Worm (Caenorhabditis elegans) whole organism, mixed stage, embryonic: ENCODE measurements around the gene srg-57.

Experiments used
- M03D4.4 ChIP-seq: sonication (generic microtip); optimal IDR thresholded peaks from 2 replicates; lab custom pipeline; 2017; ENCODE audit warnings: mild to moderate bottlenecking, missing genetic modification characterization, missing compliant biosample characterization
- bed-3 ChIP-seq: fragments of 200-800 bp; sonication (Bioruptor generic); optimal IDR thresholded peaks from 3 replicates; lab custom pipeline; 2018; ENCODE audit warnings: mild to moderate bottlenecking, missing genetic modification characterization, moderate library complexity, missing compliant biosample characterization
- blmp-1 ChIP-seq: fragments of 150-350 bp; optimal IDR thresholded peaks from 2 replicates; lab custom pipeline; 2014; ENCODE audit warnings: missing biosample characterization, missing genetic modification characterization
- ceh-43 ChIP-seq: fragments of 200-800 bp; sonication (Bioruptor generic); optimal IDR thresholded peaks from 2 replicates; lab custom pipeline; 2018; ENCODE audit warnings: mild to moderate bottlenecking, missing genetic modification characterization, moderate library complexity, missing compliant biosample characterization
- ceh-83 ChIP-seq: fragments of 200-800 bp; sonication (Bioruptor generic); optimal IDR thresholded peaks from 2 replicates; lab custom pipeline; 2018; ENCODE audit warnings: mild to moderate bottlenecking, missing genetic modification characterization, missing compliant biosample characterization
- ces-1 ChIP-seq: fragments of 150-350 bp; optimal IDR thresholded peaks from 2 replicates; lab custom pipeline; 2014; ENCODE audit warnings: missing biosample characterization, missing genetic modification reagents, missing genetic modification characterization
- drap-1 ChIP-seq: fragments of 200-800 bp; sonication (Bioruptor generic); optimal IDR thresholded peaks from 3 replicates; lab custom pipeline; 2018; ENCODE audit warnings: mild to moderate bottlenecking, missing genetic modification characterization, missing compliant biosample characterization
- elt-1 ChIP-seq: sonication (generic microtip); optimal IDR thresholded peaks from 2 replicates; lab custom pipeline; 2017; ENCODE audit warnings: missing genetic modification characterization, mild to moderate bottlenecking, missing compliant biosample characterization, antibody characterized with exemption, moderate library complexity, borderline replicate concordance; ENCODE audit not compliant: insufficient read depth
- elt-3 ChIP-seq: fragments of 150-350 bp; optimal IDR thresholded peaks from 2 replicates; lab custom pipeline; 2014; ENCODE audit warnings: missing biosample characterization, missing genetic modification characterization
- flh-1 ChIP-seq: fragments of 200-800 bp; sonication (Bioruptor generic); optimal IDR thresholded peaks from 2 replicates; lab custom pipeline; 2018; ENCODE audit warnings: mild to moderate bottlenecking, missing genetic modification characterization, moderate library complexity, missing compliant biosample characterization
- ham-2 ChIP-seq: fragments of 200-800 bp; sonication (Bioruptor generic); optimal IDR thresholded peaks from 2 replicates; lab custom pipeline; 2018; ENCODE audit warnings: mild to moderate bottlenecking, missing genetic modification characterization, missing compliant biosample characterization
- hlh-1 ChIP-seq: fragments of 150-350 bp; optimal IDR thresholded peaks from 2 replicates; lab custom pipeline; 2014; ENCODE audit warnings: missing biosample characterization, missing genetic modification reagents, missing genetic modification characterization
- lin-13 ChIP-seq: fragments of 150-350 bp; optimal IDR thresholded peaks from 2 replicates; lab custom pipeline; 2014; ENCODE audit warnings: missing biosample characterization, missing genetic modification characterization
- lin-32 ChIP-seq: fragments of 200-800 bp; sonication (Bioruptor generic); optimal IDR thresholded peaks from 2 replicates; lab custom pipeline; 2018; ENCODE audit warnings: mild to moderate bottlenecking, missing genetic modification characterization, missing compliant biosample characterization
- lsy-2 ChIP-seq: fragments of 150-350 bp; optimal IDR thresholded peaks from 2 replicates; lab custom pipeline; 2014; ENCODE audit warnings: missing biosample characterization, missing genetic modification characterization
- mab-5 ChIP-seq: fragments of 150-350 bp; optimal IDR thresholded peaks from 2 replicates; lab custom pipeline; 2014; ENCODE audit warnings: missing biosample characterization, missing genetic modification characterization
- mep-1 ChIP-seq: fragments of 150-350 bp; optimal IDR thresholded peaks from 2 replicates; lab custom pipeline; 2017; ENCODE audit warnings: missing biosample characterization, missing genetic modification reagents, missing genetic modification characterization, inconsistent platforms
- mls-2 ChIP-seq: sonication (generic microtip); optimal IDR thresholded peaks from 2 replicates; lab custom pipeline; 2016; ENCODE audit warnings: mild to moderate bottlenecking, missing genetic modification characterization, moderate library complexity, missing compliant biosample characterization
- nhr-12 ChIP-seq: fragments of 150-350 bp; optimal IDR thresholded peaks from 2 replicates; lab custom pipeline; 2014; ENCODE audit warnings: missing biosample characterization, missing genetic modification characterization
- nhr-2 ChIP-seq: fragments of 150-350 bp; optimal IDR thresholded peaks from 2 replicates; lab custom pipeline; 2014; ENCODE audit warnings: missing biosample characterization, missing genetic modification characterization
- nhr-237 ChIP-seq: fragments of 150-350 bp; optimal IDR thresholded peaks from 2 replicates; lab custom pipeline; 2014; ENCODE audit warnings: missing biosample characterization, missing genetic modification characterization
- nhr-28 ChIP-seq: fragments of 150-350 bp; optimal IDR thresholded peaks from 2 replicates; lab custom pipeline; 2014; ENCODE audit warnings: missing biosample characterization, missing genetic modification characterization
- nhr-76 ChIP-seq: sonication (generic microtip); optimal IDR thresholded peaks from 2 replicates; lab custom pipeline; 2017; ENCODE audit warnings: missing biosample characterization, missing genetic modification characterization
- pha-4 ChIP-seq: fragments of 150-350 bp; optimal IDR thresholded peaks from 2 replicates; lab custom pipeline; 2018; ENCODE audit warnings: missing biosample characterization, missing genetic modification reagents, missing genetic modification characterization
- sem-2 ChIP-seq: fragments of 200-800 bp; sonication (Bioruptor generic); optimal IDR thresholded peaks from 2 replicates; lab custom pipeline; 2018; ENCODE audit warnings: mild to moderate bottlenecking, missing genetic modification characterization, missing compliant biosample characterization
- snpc-4 ChIP-seq: fragments of 150-350 bp; optimal IDR thresholded peaks from 2 replicates; lab custom pipeline; 2014; ENCODE audit warnings: missing biosample characterization, missing genetic modification characterization
- sptf-1 ChIP-seq: sonication (generic microtip); optimal IDR thresholded peaks from 2 replicates; lab custom pipeline; 2017; ENCODE audit warnings: mild to moderate bottlenecking, missing genetic modification characterization, moderate library complexity, missing compliant biosample characterization
- tbx-8 ChIP-seq: fragments of 200-800 bp; sonication (Bioruptor generic); optimal IDR thresholded peaks from 2 replicates; lab custom pipeline; 2018; ENCODE audit warnings: mild to moderate bottlenecking, missing genetic modification characterization, moderate library complexity, missing compliant biosample characterization
- unc-120 ChIP-seq: sonication (generic microtip); optimal IDR thresholded peaks from 2 replicates; lab custom pipeline; 2017; ENCODE audit warnings: missing genetic modification characterization, missing compliant biosample characterization; ENCODE audit not compliant: poor library complexity, severe bottlenecking
- unc-39 ChIP-seq: fragments of 150-350 bp; optimal IDR thresholded peaks from 2 replicates; lab custom pipeline; 2014; ENCODE audit warnings: missing biosample characterization, missing genetic modification characterization
- unc-62 ChIP-seq: fragments of 150-350 bp; optimal IDR thresholded peaks from 2 replicates; lab custom pipeline; 2014; ENCODE audit warnings: missing biosample characterization, missing genetic modification reagents, missing genetic modification characterization
- ztf-11 ChIP-seq: fragments of 150-350 bp; optimal IDR thresholded peaks from 2 replicates; lab custom pipeline; 2014; ENCODE audit warnings: missing biosample characterization, missing genetic modification characterization

Gene srg-57

DNA sequence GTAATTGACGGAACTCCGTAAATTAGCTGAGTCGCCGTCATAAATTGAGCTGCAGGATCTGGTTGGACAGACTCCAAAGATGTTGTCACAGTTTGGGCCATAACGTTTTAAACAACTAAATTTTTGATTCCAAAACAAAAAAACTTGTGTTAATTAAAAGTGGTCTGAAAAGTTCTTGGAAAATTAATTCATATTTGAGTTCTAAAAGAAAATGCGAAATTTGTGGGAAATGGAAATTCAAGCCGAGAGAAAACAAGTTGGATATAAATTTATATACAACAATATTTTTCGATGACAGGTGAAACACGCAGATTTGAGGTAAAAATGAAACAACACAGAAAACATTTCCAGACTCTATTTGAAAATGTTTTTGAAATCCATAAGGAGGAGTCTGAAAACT, 9.0 kb downstream of the srg-57 start, which contains the start of gene srg-59:
TSS of gene srg-59 (minus strand) at position 101 of the 400 bp plus-strand sequence.
- TF ChIP-seq unc-39 (tag; lab: Kevin White, UChicago): no peak
- no peak for TF ChIP-seq blmp-1
- TF ChIP-seq nhr-2 (tag; lab: Kevin White, UChicago): no peak
- TF ChIP-seq nhr-237 (tag; lab: Kevin White, UChicago): no peak
- TF ChIP-seq sptf-1 (tag; lab: Kevin White, UChicago): no peak
- no peak for TF ChIP-seq ces-1 (GFP tag; lab: Kevin White, UChicago)
- TF ChIP-seq hlh-1 (tag; lab: Kevin White, UChicago): no peak
- TF ChIP-seq flh-1 (GFP tag; lab: Kevin White, UChicago): no peak
- TF ChIP-seq ham-2 (GFP tag; lab: Kevin White, UChicago): no peak
- no peak for TF ChIP-seq unc-62
- no peak for TF ChIP-seq lin-13 (tag; lab: Kevin White, UChicago)
- TF ChIP-seq ceh-83 (GFP tag; lab: Kevin White, UChicago): no peak

- TF ChIP-seq mep-1 (no peak), ces-1 (GFP tag; lab: Kevin White, UChicago) (no peak), flh-1 (GFP tag; lab: Kevin White, UChicago) (no peak), hlh-1 (tag; lab: Kevin White, UChicago) (no peak), nhr-76 (tag; lab: Kevin White, UChicago) (no peak), drap-1 (GFP tag; lab: Kevin White, UChicago) (no peak), sptf-1 (tag; lab: Kevin White, UChicago) (no peak), ceh-43 (GFP tag; lab: Kevin White, UChicago) (no peak), ham-2 (GFP tag; lab: Kevin White, UChicago) (no peak), unc-39 (tag; lab: Kevin White, UChicago) (no peak), lin-13 (tag; lab: Kevin White, UChicago) (no peak), pha-4 (tag; lab: Kevin White, UChicago) (no peak), unc-120 (no peak), elt-3 (tag; lab: Kevin White, UChicago) (no peak), mls-2 (tag; lab: Kevin White, UChicago) (no peak)
These were observed 11.7 kb downstream of the srg-57 start, which contains the start of gene srg-60 for ce11 chrV:2722555-2722954. srg-60 (minus strand) TSS chrV:2722655.

- TF ChIP-seq snpc-4 (tag; lab: Kevin White, UChicago) (no peak), bed-3 (GFP tag; lab: Kevin White, UChicago) (no peak)
These were observed 13.5 kb downstream of the srg-57 start, which contains the start of gene srt-27 for ce11 chrV:2720763-2721162. srt-27 (minus strand) TSS chrV:2720863.

DNA sequence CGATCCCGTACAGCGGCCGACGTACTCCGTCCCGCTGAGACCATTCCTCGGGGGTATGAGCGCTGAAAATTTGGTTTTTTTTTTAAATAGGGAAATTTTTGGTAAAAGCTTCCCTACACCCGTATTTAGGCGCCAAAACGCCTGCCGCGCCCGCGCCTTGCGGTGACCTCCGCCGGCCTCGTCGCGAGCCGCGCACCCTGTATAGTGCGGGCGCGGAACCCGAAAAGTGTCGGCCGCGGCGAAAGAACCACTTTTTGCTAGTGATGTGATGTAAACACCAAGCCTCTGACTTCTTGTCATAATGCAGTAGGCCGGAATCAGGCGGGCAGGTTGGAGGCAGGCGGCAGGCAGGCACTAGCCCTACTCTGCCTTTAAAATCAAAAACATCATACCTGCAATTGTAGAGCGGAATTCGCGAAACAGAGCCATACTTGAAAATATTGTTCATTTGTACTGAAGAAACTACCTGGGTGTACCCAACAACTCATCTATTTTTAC, 15.5 kb downstream of the srg-57 start, which contains the start of gene srt-29:
TSS of gene srt-29 (minus strand) at position 448 of the 498 bp plus-strand sequence.
- TF ChIP-seq mab-5 (tag; lab: Kevin White, UChicago): no peak
- TF ChIP-seq nhr-28: no peak
- TF ChIP-seq sptf-1 (tag; lab: Kevin White, UChicago): no peak
- TF ChIP-seq, all 35 proteins: peak for 0

ce11 chrV:2716933-2717332, 17.3 kb downstream of the srg-57 start:
- TF ChIP-seq lin-32 (GFP tag; lab: Kevin White, UChicago): no peak
- no peak for TF ChIP-seq tbx-8 (GFP tag; lab: Kevin White, UChicago)
- TF ChIP-seq M03D4.4 (tag; lab: Kevin White, UChicago): no peak
- no peak for TF ChIP-seq ztf-11
- no peak for TF ChIP-seq unc-120
- no peak for TF ChIP-seq mls-2 (tag; lab: Kevin White, UChicago)
- no peak for TF ChIP-seq mab-5 (tag; lab: Kevin White, UChicago)
- TF ChIP-seq bed-3 (GFP tag; lab: Kevin White, UChicago): no peak
- TF ChIP-seq elt-1 (tag; lab: Kevin White, UChicago): no peak
- TF ChIP-seq sem-2: no peak
- no peak for TF ChIP-seq nhr-2 (tag; lab: Kevin White, UChicago)
- no peak for TF ChIP-seq lsy-2 (tag; lab: Kevin White, UChicago)
- no peak for TF ChIP-seq lin-13 (tag; lab: Kevin White, UChicago)
- TF ChIP-seq nhr-12 (tag; lab: Kevin White, UChicago): no peak
- TF ChIP-seq, all 35 proteins: peak for 0
